Worm (Caenorhabditis elegans) whole organism, L2 larva: Measurements from ENCODE around the gene nucl-1.

Experiments used
- F13H6.1 ChIP-seq: sonication (generic microtip); optimal IDR thresholded peaks from 2 replicates; lab custom pipeline; 2016; ENCODE audit warnings: missing genetic modification characterization, missing compliant biosample characterization
- ZK546.5 ChIP-seq: sonication (generic microtip); optimal IDR thresholded peaks from 2 replicates; lab custom pipeline; 2017; ENCODE audit warnings: missing biosample characterization, missing genetic modification characterization
- aly-2 ChIP-seq: fragments of 150-350 bp; optimal IDR thresholded peaks from 2 replicates; lab custom pipeline; 2014; ENCODE audit warnings: missing biosample characterization, missing genetic modification characterization
- ama-1 ChIP-seq: fragments of 150-350 bp; optimal IDR thresholded peaks from 2 replicates; lab custom pipeline; 2018; ENCODE audit warnings: inconsistent platforms
- egl-27 ChIP-seq: sonication (generic microtip); optimal IDR thresholded peaks from 3 replicates; lab custom pipeline; 2017; ENCODE audit warnings: missing biosample characterization, missing genetic modification reagents, missing genetic modification characterization
- elt-3 ChIP-seq: sonication (generic microtip); optimal IDR thresholded peaks from 2 replicates; lab custom pipeline; 2017; ENCODE audit warnings: missing biosample characterization, missing genetic modification characterization
- lin-39 ChIP-seq: fragments of 150-350 bp; optimal IDR thresholded peaks from 2 replicates; lab custom pipeline; 2014; ENCODE audit warnings: missing biosample characterization, missing genetic modification reagents, missing genetic modification characterization
- mdl-1 ChIP-seq, 2 experiments: fragments of 150-350 bp in 1 of 2; sonication (generic microtip) in 1 of 2; optimal IDR thresholded peaks; 2 replicates each; lab custom pipeline; 2017; ENCODE audit warnings: missing biosample characterization in 2 of 2, missing genetic modification characterization in 2 of 2
- nhr-11 ChIP-seq: fragments of 150-350 bp; optimal IDR thresholded peaks from 2 replicates; lab custom pipeline; 2014; ENCODE audit warnings: missing biosample characterization, missing genetic modification characterization
- nhr-12 ChIP-seq: fragments of 150-350 bp; optimal IDR thresholded peaks from 2 replicates; lab custom pipeline; 2014; ENCODE audit warnings: missing biosample characterization, missing genetic modification characterization
- nhr-237 ChIP-seq: fragments of 150-350 bp; optimal IDR thresholded peaks from 2 replicates; lab custom pipeline; 2014; ENCODE audit warnings: missing biosample characterization, missing genetic modification characterization
- skn-1 ChIP-seq: sonication (generic microtip); optimal IDR thresholded peaks from 2 replicates; lab custom pipeline; 2017; ENCODE audit warnings: missing biosample characterization, missing genetic modification characterization
- snpc-4 ChIP-seq: fragments of 150-350 bp; optimal IDR thresholded peaks from 2 replicates; lab custom pipeline; 2014; ENCODE audit warnings: missing biosample characterization, missing genetic modification characterization
- ztf-11 ChIP-seq: sonication (generic microtip); optimal IDR thresholded peaks from 2 replicates; lab custom pipeline; 2017; ENCODE audit warnings: missing biosample characterization, missing genetic modification characterization

DNA sequence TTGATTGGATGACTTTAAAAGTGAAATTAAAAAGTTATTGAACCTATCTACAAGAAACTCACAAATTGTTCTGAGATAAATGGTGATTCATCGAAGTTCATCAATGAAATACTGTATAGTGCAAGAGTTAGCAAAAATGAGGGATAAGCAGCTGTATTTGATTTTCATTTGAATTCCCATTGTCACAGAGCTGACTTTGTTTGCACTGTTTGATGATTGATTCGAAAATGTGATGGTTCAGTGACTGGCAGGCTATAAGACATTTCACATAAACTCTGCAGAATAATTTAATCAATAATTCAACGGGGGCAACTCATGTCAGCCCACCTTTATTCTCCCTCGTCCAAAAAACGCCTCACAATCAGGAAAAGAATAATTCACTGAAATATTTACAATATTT is 45.7 kb downstream of the nucl-1 start, which contains the start of gene T09A12.8:
- TF ChIP-seq nhr-12 (tag; lab: Kevin White, UChicago) (no peak), aly-2 (tag; lab: Kevin White, UChicago) (no peak), ztf-11 (tag; lab: Kevin White, UChicago) (no peak), nhr-11 (tag; lab: Kevin White, UChicago) (no peak), egl-27 (tag; lab: Kevin White, UChicago) (no peak), lin-39 (tag; lab: Kevin White, UChicago) (no peak), skn-1 (no peak), elt-3 (tag; lab: Kevin White, UChicago) (no peak), ZK546.5 (tag; lab: Kevin White, UChicago) (no peak), mdl-1 (tag; optimal IDR thresholded peaks at IDR 0.05; lab: Kevin White, UChicago) (no peak), F13H6.1 (no peak), nhr-237 (tag; lab: Kevin White, UChicago) (no peak), snpc-4 (tag; lab: Kevin White, UChicago) (no peak), ama-1 (no peak)
